Worm (Caenorhabditis elegans): ENCODE measurements around the gene asp-13.

DNA sequence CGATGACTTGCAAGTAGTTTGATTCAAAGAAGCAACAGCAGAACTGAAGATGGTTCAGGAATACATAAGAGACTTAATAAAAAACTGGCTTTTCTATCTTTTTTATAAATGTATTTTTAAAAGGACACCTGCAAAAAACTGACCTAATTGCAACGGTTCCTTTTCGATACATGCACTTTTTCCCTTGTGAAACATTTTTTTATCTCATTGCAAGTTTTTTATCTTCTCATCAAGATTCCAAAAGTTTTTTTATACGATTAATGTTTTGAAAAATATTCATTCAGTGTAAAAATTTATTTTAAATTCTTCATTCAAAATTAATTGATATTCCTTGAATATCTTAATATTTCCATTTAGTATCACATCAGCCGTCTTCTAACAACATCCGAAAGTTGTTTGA lies 7.4 kb downstream of the asp-13 start, which contains the start of gene oac-29:
- TF ChIP-seq fkh-10 (GFP tag; optimal IDR thresholded peaks at IDR 0.05): no peak
- TF ChIP-seq ceh-82 (tag; optimal IDR thresholded peaks at IDR 0.05): no peak
- no peak for TF ChIP-seq ztf-4 (tag; optimal IDR thresholded peaks at IDR 0.05)
- TF ChIP-seq nhr-76 (tag; optimal IDR thresholded peaks at IDR 0.05): no peak
- no peak for TF ChIP-seq ama-1 (optimal IDR thresholded peaks at IDR 0.05)
- TF ChIP-seq elt-1 (tag; optimal IDR thresholded peaks at IDR 0.05): no peak
